Worm (Caenorhabditis elegans): Measurements from ENCODE around the gene ari-2.

ari-2 gene

DNA sequence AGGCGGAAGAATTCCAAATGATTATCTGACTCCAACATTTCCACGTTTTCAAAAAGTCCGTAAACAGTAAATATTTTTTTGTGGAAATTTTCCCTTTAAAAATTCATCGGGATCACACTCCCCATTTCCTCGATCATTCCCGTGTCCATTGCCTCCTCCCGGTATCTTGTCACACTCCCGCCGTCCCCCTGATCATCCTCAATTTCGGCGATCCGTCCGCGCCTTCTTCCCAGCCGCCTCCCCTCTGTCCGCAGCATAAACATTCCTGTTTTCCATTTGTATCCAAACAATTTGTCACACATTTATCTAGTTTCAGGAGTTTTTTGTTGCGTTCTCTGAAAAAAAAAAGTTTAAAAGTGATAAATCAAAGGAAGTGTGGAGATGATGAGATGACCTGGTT is 42.0 kb downstream of the ari-2 start (continued):
- TF ChIP-seq set-16 (GFP tag; IDR thresholded peaks at IDR 0.05) (peak; percentile 50; the same call in 1 of the 2 replicates), cey-2 (tag; optimal IDR thresholded peaks at IDR 0.05; ENCODE audit: borderline replicate concordance, insufficient read depth) (no peak), ZK546.5 (tag; optimal IDR thresholded peaks at IDR 0.05) (no peak)

DNA sequence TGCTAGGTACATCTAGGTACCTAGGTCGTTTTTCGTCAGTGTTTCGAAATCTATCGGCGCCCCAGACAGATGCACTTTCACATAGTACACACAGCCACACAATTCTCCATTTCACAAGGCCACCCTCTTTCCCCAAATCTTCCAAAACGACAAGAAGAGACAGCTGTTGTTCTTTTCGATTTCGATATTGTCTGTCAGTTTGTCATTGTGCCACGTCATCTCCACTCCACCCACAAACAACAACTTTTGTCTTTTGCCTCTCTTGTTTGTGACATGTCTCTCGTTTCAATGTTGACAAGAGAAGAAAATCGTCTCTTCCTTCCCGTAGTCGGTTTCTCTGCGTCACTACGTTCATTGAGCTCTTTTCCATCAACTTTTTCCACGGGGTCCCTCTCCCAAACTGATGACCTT is 42.9 kb downstream of the ari-2 start:
- no peak for TF ChIP-seq nhr-237 (tag; optimal IDR thresholded peaks at IDR 0.05)
- no peak for TF ChIP-seq zfp-3 (GFP tag; conservative IDR thresholded peaks at IDR 0.05)
- TF ChIP-seq mdl-1 (tag; optimal IDR thresholded peaks at IDR 0.05): peak in 1 of 2 experiments; percentile 78
- no peak for TF ChIP-seq egl-43 (GFP tag; IDR thresholded peaks at IDR 0.05)
- TF ChIP-seq nhr-25 (tag; optimal IDR thresholded peaks at IDR 0.05; ENCODE audit: borderline replicate concordance, insufficient read depth): peak; percentile 83
- TF ChIP-seq nhr-10 (tag; optimal IDR thresholded peaks at IDR 0.05): no peak
- peak; percentile 8 for TF ChIP-seq lin-13 (GFP tag; optimal IDR thresholded peaks at IDR 0.05)
- no peak for TF ChIP-seq spr-1 (tag; optimal IDR thresholded peaks at IDR 0.05)
- TF ChIP-seq spr-3 (GFP tag; optimal IDR thresholded peaks at IDR 0.05): no peak
- no peak for TF ChIP-seq lin-39 (tag; optimal IDR thresholded peaks at IDR 0.05)
- no peak for TF ChIP-seq lir-3 (tag; optimal IDR thresholded peaks at IDR 0.05)
- no peak for TF ChIP-seq vab-7 (GFP tag; IDR thresholded peaks at IDR 0.05)
- TF ChIP-seq ces-1 (GFP tag; optimal IDR thresholded peaks at IDR 0.05): no peak
- no peak for TF ChIP-seq daf-12 (tag; optimal IDR thresholded peaks at IDR 0.05)
- no peak for TF ChIP-seq ceh-62 (tag; optimal IDR thresholded peaks at IDR 0.05)
- TF ChIP-seq F44E2.7 (GFP tag; IDR thresholded peaks at IDR 0.05): no peak
- TF ChIP-seq lin-1 (GFP tag; IDR thresholded peaks at IDR 0.05): no peak
- peak; percentile 16 for TF ChIP-seq ama-1 (optimal IDR thresholded peaks at IDR 0.05)
- peak; percentile 57 for TF ChIP-seq mep-1 (tag; optimal IDR thresholded peaks at IDR 0.05)
- peak; percentile 8 for TF ChIP-seq nhr-77 (tag; optimal IDR thresholded peaks at IDR 0.05)
- TF ChIP-seq ceh-28 (tag; optimal IDR thresholded peaks at IDR 0.05): no peak
- TF ChIP-seq F49E8.2 (tag; optimal IDR thresholded peaks at IDR 0.05; ENCODE audit: borderline replicate concordance): no peak
- no peak for TF ChIP-seq set-16 (GFP tag; IDR thresholded peaks at IDR 0.05)
- TF ChIP-seq ceh-44 (GFP tag; IDR thresholded peaks at IDR 0.05): no peak
- TF ChIP-seq egl-27 (tag; optimal IDR thresholded peaks at IDR 0.05): no peak
- TF ChIP-seq nhr-11 (tag; optimal IDR thresholded peaks at IDR 0.05): peak; percentile 92
- no peak for TF ChIP-seq nhr-76 (tag; optimal IDR thresholded peaks at IDR 0.05)
- TF ChIP-seq F26F4.8 (GFP tag; conservative IDR thresholded peaks at IDR 0.05): no peak
- TF ChIP-seq duxl-1 (tag; optimal IDR thresholded peaks at IDR 0.05; ENCODE audit: poor library complexity): no peak
- TF ChIP-seq Y75B8A.6 (GFP tag; IDR thresholded peaks at IDR 0.05): no peak
- TF ChIP-seq T20F7.1 (GFP tag; optimal IDR thresholded peaks at IDR 0.05): no peak
- TF ChIP-seq ceh-20 (GFP tag; IDR thresholded peaks at IDR 0.05): peak; percentile 58; the same call in 1 of the 2 replicates
- TF ChIP-seq nhr-111 (GFP tag; optimal IDR thresholded peaks at IDR 0.05): no peak
- no peak for TF ChIP-seq attf-4 (tag; optimal IDR thresholded peaks at IDR 0.05)
- no peak for TF ChIP-seq lin-15B (tag; optimal IDR thresholded peaks at IDR 0.05)
- TF ChIP-seq fos-1 (tag; optimal IDR thresholded peaks at IDR 0.05): no peak
- TF ChIP-seq dmd-8 (GFP tag; IDR thresholded peaks at IDR 0.05): no peak
- TF ChIP-seq daf-8 (GFP tag; IDR thresholded peaks at IDR 0.05): no peak
- no peak for TF ChIP-seq saeg-2 (GFP tag; IDR thresholded peaks at IDR 0.05)
- TF ChIP-seq aly-2 (tag; optimal IDR thresholded peaks at IDR 0.05): no peak
- TF ChIP-seq zip-2 (tag; optimal IDR thresholded peaks at IDR 0.05): no peak
- no peak for TF ChIP-seq pqm-1 (tag; optimal IDR thresholded peaks at IDR 0.05)
- TF ChIP-seq mes-2 (tag; optimal IDR thresholded peaks at IDR 0.05; ENCODE audit: poor library complexity, severe bottlenecking): peak; percentile 23
- no peak for TF ChIP-seq php-3 (GFP tag; IDR thresholded peaks at IDR 0.05)
- TF ChIP-seq cey-2 (tag; optimal IDR thresholded peaks at IDR 0.05; ENCODE audit: borderline replicate concordance, insufficient read depth): no peak
- TF ChIP-seq mxl-3 (GFP tag; optimal IDR thresholded peaks at IDR 0.05): peak; percentile 29
- TF ChIP-seq Y5F2A.4 (GFP tag; optimal IDR thresholded peaks at IDR 0.05): no peak
- TF ChIP-seq zfp-2 (tag; optimal IDR thresholded peaks at IDR 0.05): no peak
- no peak for TF ChIP-seq sdz-12 (GFP tag; optimal IDR thresholded peaks at IDR 0.05)

All from whole organism, L4 larva.